Worm (Caenorhabditis elegans) whole organism, midembryonic: Measurements from ENCODE around the gene F41G4.8.

Experiments used
- T22C8.4 ChIP-seq: fragments of 200-800 bp; sonication (Bioruptor generic); IDR thresholded peaks from 2 replicates; pipeline ENCODE4 v1.3.6; 2022; ENCODE audit warnings: missing genetic modification characterization, missing compliant biosample characterization
- cog-1 ChIP-seq: sonication (generic microtip); optimal IDR thresholded peaks from 2 replicates; lab custom pipeline; 2016; ENCODE audit warnings: missing genetic modification characterization, missing compliant biosample characterization
- flt-1 ChIP-seq: fragments of 200-800 bp; sonication (Bioruptor generic); IDR thresholded peaks from 2 replicates; pipeline ENCODE4 v1.3.6; 2022; ENCODE audit warnings: missing genetic modification characterization, missing compliant biosample characterization
- klf-2 ChIP-seq: fragments of 200-800 bp; sonication (Bioruptor generic); conservative IDR thresholded peaks from 2 replicates; pipeline ENCODE4 v1.3.6; 2022; ENCODE audit warnings: missing genetic modification reagents, missing genetic modification characterization, missing compliant biosample characterization
- med-1 ChIP-seq: sonication (generic microtip); optimal IDR thresholded peaks from 2 replicates; lab custom pipeline; 2017; ENCODE audit warnings: missing genetic modification characterization, mild to moderate bottlenecking, missing compliant biosample characterization, antibody characterized with exemption, missing genetic modification reagents; ENCODE audit not compliant: insufficient read depth
- ref-1 ChIP-seq: fragments of 200-800 bp; sonication (Bioruptor generic); conservative IDR thresholded peaks from 2 replicates; pipeline ENCODE4 v1.3.6; 2022; ENCODE audit warnings: missing genetic modification reagents, missing genetic modification characterization, missing compliant biosample characterization
- tab-1 ChIP-seq: fragments of 200-800 bp; sonication (Bioruptor generic); IDR thresholded peaks from 2 replicates; pipeline ENCODE4 v1.3.6; 2022; ENCODE audit warnings: missing genetic modification characterization, missing compliant biosample characterization
- ztf-23 ChIP-seq: fragments of 200-800 bp; sonication (Bioruptor generic); IDR thresholded peaks from 2 replicates; pipeline ENCODE4 v1.3.6; 2022; ENCODE audit warnings: missing genetic modification reagents, missing genetic modification characterization, missing compliant biosample characterization
- ztf-29 ChIP-seq: fragments of 200-800 bp; sonication (Bioruptor generic); IDR thresholded peaks from 2 replicates; pipeline ENCODE4 v1.3.6; 2022; ENCODE audit warnings: missing genetic modification reagents, missing genetic modification characterization, missing compliant biosample characterization

The F41G4.8 gene

DNA sequence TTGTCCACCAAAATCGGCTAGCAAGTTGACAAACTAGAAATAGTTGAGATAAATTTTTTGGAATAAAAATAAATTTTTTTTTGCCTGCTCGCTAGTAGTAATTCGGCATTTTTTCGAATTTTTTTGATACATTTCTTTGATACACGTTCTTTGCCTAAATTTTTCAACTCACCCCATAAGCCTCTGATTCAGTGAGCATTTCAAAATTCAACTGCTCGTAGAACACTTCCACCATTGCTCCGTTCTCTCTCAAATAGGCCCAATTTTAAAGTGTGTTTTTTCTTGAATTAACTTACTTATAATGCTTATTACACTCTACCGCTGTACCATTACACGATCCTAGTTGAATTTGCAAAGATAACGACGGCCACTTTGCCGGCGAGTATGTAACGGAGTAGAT lies 41.3 kb downstream of the F41G4.8 start:
- TF ChIP-seq flt-1 (no peak), med-1 (no peak), klf-2 (GFP tag; lab: Robert Waterston, UW) (no peak), cog-1 (tag; lab: Kevin White, UChicago) (no peak), ztf-29 (GFP tag; lab: Robert Waterston, UW) (no peak), ref-1 (GFP tag; lab: Robert Waterston, UW) (no peak), T22C8.4 (no peak), tab-1 (no peak), ztf-23 (GFP tag; lab: Robert Waterston, UW) (no peak)

DNA sequence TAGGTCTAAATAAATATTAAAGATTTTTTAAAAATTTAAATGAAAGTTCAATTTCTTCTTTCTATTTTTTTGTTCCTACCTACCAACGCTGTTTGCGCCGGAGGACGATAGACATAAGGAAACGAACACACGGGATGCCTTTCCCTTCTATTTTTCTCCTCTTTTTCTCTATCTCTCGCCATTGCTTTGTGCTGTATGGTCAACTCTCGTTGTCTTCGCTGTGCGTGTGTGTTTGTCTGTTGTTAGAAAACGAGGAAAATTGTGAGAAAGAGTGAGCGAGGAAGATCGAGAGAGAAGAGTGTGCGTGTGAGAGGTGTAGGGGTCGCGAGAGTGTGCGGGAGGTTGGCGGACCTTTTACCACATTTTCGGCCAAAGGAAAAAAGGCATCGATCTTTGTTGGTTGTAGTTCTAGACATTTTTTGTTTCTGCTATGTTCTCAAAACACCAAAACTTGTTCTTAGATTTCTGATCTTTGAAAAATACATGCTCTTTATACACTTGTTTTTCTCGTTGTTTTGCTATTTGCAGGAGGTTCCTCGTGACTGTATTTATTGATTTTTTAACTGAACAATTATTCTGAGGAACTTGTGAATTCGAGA lies 45.7 kb downstream of the F41G4.8 start:
- TF ChIP-seq ztf-23 (GFP tag; lab: Robert Waterston, UW), result no peak
- no peak for TF ChIP-seq ztf-29 (GFP tag; lab: Robert Waterston, UW)
- TF ChIP-seq flt-1, result no peak
- TF ChIP-seq ref-1 (GFP tag; lab: Robert Waterston, UW), result no peak
- TF ChIP-seq tab-1, result no peak
- TF ChIP-seq med-1, result no peak
- no peak for TF ChIP-seq cog-1 (tag; lab: Kevin White, UChicago)
- no peak for TF ChIP-seq klf-2 (GFP tag; lab: Robert Waterston, UW)
- TF ChIP-seq T22C8.4, result no peak

DNA sequence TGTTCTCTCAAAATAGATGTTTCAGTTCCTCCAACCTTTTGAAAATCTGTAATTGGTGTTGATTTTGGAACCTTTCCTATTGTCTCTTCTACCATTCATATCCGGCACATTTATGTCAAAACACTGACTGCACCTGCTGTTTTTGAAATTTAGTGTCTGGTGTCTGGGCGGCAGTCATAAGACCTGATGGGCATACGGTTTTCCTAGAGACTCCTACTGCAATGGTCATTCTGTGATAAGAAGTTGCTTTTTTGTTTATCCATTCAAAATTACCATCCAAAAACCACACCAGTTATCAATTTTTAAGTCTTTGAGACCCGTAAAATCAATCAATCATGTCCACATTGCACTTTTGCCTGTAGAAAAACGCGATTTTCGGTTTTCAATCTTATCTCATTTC lies 46.2 kb downstream of the F41G4.8 start:
- TF ChIP-seq ref-1 (GFP tag; lab: Robert Waterston, UW) (no peak), tab-1 (no peak), T22C8.4 (no peak), med-1 (no peak), ztf-23 (GFP tag; lab: Robert Waterston, UW) (no peak), cog-1 (tag; lab: Kevin White, UChicago) (no peak)

DNA sequence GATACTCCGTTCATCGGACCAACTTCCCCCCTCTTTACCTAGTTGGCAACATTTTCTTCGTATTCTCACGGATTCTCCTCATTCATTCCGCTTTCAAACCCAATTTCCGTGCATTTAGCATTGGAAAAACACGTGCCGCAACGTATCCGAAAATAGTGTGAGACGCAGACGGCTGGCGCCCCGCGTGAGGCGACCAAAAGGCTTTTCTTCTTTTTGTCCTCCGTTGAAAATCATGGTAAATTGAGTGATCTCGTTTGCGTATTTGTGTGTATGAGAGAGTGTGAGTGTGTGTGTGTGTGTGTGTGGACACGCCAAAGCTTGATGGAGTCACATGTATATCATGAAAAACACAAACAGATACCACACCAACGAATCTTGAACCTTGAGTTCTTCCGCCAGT lies 48.0 kb downstream of the F41G4.8 start:
- TF ChIP-seq med-1 (no peak), ref-1 (GFP tag; lab: Robert Waterston, UW) (no peak), ztf-29 (GFP tag; lab: Robert Waterston, UW) (no peak), tab-1 (no peak), T22C8.4 (no peak), ztf-23 (GFP tag; lab: Robert Waterston, UW) (no peak), klf-2 (GFP tag; lab: Robert Waterston, UW) (no peak), flt-1 (no peak), cog-1 (tag; lab: Kevin White, UChicago) (no peak)

DNA sequence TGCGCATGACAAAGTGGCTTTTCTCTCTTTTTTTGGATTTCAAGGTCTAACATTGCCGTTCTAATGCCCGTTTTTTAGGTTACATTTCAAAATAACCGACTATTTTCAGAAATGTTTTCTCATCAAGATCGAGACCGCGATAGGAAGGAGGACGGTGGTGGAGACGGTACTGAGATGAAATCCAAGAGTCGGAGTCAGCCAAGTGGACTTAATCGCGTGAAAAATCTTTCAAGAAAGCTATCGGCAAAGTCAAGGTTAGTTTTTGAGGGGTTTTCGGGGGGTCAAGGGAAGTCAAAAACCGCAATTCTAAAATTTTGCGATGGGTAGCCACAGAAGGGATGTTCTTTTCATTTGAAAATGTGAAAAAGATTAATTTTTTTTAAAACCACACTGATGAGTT lies 48.8 kb downstream of the F41G4.8 start, which contains the start of gene aak-2:
Gene aak-2 (plus strand): TSS at position 110 of the 400 bp plus-strand sequence.
- no peak for TF ChIP-seq klf-2 (GFP tag; lab: Robert Waterston, UW)
- no peak for TF ChIP-seq med-1
- TF ChIP-seq ztf-29 (GFP tag; lab: Robert Waterston, UW), result no peak
- TF ChIP-seq T22C8.4, result no peak
- TF ChIP-seq cog-1 (tag; lab: Kevin White, UChicago), result no peak
- no peak for TF ChIP-seq ref-1 (GFP tag; lab: Robert Waterston, UW)
- TF ChIP-seq ztf-23 (GFP tag; lab: Robert Waterston, UW), result no peak
- no peak for TF ChIP-seq tab-1
- TF ChIP-seq flt-1, result no peak

DNA sequence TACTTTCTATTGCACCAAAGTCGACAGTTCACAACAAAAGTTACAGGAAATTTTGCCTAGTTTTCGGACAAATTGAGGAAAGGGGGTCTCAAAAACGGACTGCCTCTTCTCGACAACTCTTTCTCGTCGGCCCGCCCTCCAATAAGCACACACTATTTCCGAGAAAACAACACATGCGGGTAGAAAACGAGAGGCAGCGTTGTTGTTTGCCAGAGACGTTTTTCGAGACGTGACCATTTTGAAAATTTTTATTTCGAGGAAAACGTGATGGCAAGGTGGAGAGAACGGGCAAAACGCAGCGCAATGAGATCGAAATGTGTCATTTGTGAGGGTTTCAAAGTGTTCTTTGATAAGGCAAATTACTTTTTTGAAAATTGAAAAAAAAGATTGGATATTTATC lies 51.4 kb downstream of the F41G4.8 start:
- TF ChIP-seq T22C8.4, result no peak
- no peak for TF ChIP-seq med-1
- TF ChIP-seq tab-1, result no peak
- TF ChIP-seq ref-1 (GFP tag; lab: Robert Waterston, UW), result no peak
- no peak for TF ChIP-seq cog-1 (tag; lab: Kevin White, UChicago)
- TF ChIP-seq ztf-29 (GFP tag; lab: Robert Waterston, UW), result no peak
